Worm (Caenorhabditis elegans) whole organism, L1 larva: ENCODE data around the gene cnb-1.

Experiments
- nhr-237 ChIP-seq: fragments of 150-350 bp; optimal IDR thresholded peaks from 2 replicates; lab custom pipeline; 2014; ENCODE audit warnings: missing biosample characterization, missing genetic modification characterization
- tbx-2 ChIP-seq: sonication (generic microtip); optimal IDR thresholded peaks from 2 replicates; lab custom pipeline; 2016; ENCODE audit warnings: missing genetic modification characterization, missing compliant biosample characterization

ce11 chrV:11403059-11403458, 27.5 kb downstream of the cnb-1 start:
- TF ChIP-seq nhr-237 (no peak), tbx-2 (no peak)
